Worm (Caenorhabditis elegans) whole organism, L4 larva: ENCODE results near the gene faah-2.

Experiments used
- F10B5.3 ChIP-seq: sonication (generic microtip); optimal IDR thresholded peaks from 2 replicates; lab custom pipeline; 2016; ENCODE audit warnings: mild to moderate bottlenecking, missing genetic modification characterization, missing compliant biosample characterization
- F26F4.8 ChIP-seq: fragments of 200-800 bp; sonication (Bioruptor generic); conservative IDR thresholded peaks from 2 replicates; pipeline ENCODE4 v1.3.6; 2022; ENCODE audit warnings: missing genetic modification characterization, missing compliant biosample characterization
- F37D6.2 ChIP-seq: sonication (generic microtip); optimal IDR thresholded peaks from 2 replicates; lab custom pipeline; 2016; ENCODE audit warnings: mild to moderate bottlenecking, missing genetic modification characterization, missing compliant biosample characterization
- R02D3.7 ChIP-seq: fragments of 150-350 bp; sonication (generic microtip); optimal IDR thresholded peaks from 3 replicates; lab custom pipeline; 2014; ENCODE audit warnings: missing biosample characterization, missing genetic modification characterization
- Y105C5A.15 ChIP-seq: fragments of 200-800 bp; sonication (Bioruptor generic); IDR thresholded peaks from 2 replicates; pipeline ENCODE4 v1.3.6; 2022; ENCODE audit warnings: missing genetic modification characterization, missing compliant biosample characterization
- Y75B8A.6 ChIP-seq: fragments of 200-800 bp; sonication (Bioruptor generic); IDR thresholded peaks from 2 replicates; pipeline ENCODE4 v1.3.6; 2022; ENCODE audit warnings: missing genetic modification reagents, missing genetic modification characterization, missing compliant biosample characterization
- aha-1 ChIP-seq: fragments of 150-350 bp; peaks from one replicate; lab custom pipeline; 2014; ENCODE audit warnings: missing biosample characterization, missing genetic modification characterization
- ceh-28 ChIP-seq: fragments of 150-350 bp; optimal IDR thresholded peaks from 2 replicates; lab custom pipeline; 2014; ENCODE audit warnings: missing biosample characterization, missing genetic modification reagents, missing genetic modification characterization
- ceh-44 ChIP-seq: fragments of 200-800 bp; sonication (Bioruptor generic); IDR thresholded peaks from 2 replicates; pipeline ENCODE4 v1.3.6; 2022; ENCODE audit warnings: missing genetic modification reagents, missing genetic modification characterization, missing compliant biosample characterization
- ceh-82 ChIP-seq: sonication (generic microtip); optimal IDR thresholded peaks from 2 replicates; lab custom pipeline; 2017; ENCODE audit warnings: missing biosample characterization, missing genetic modification characterization
- ces-1 ChIP-seq: fragments of 150-350 bp; sonication (generic microtip); optimal IDR thresholded peaks from 4 replicates; lab custom pipeline; 2014; ENCODE audit warnings: missing biosample characterization, missing genetic modification reagents, missing genetic modification characterization
- ctbp-1 ChIP-seq: fragments of 200-800 bp; sonication (Bioruptor generic); IDR thresholded peaks from 2 replicates; pipeline ENCODE4 v1.3.6; 2022; ENCODE audit warnings: missing genetic modification reagents, missing genetic modification characterization, missing compliant biosample characterization
- dmd-6 ChIP-seq: fragments of 200-800 bp; sonication (Bioruptor generic); IDR thresholded peaks from 2 replicates; pipeline ENCODE4 v1.3.6; 2022; ENCODE audit warnings: missing genetic modification reagents, missing genetic modification characterization, missing compliant biosample characterization
- dmd-9 ChIP-seq: fragments of 200-800 bp; sonication (Bioruptor generic); IDR thresholded peaks from 2 replicates; pipeline ENCODE4 v1.3.6; 2022; ENCODE audit warnings: missing genetic modification reagents, missing genetic modification characterization, missing compliant biosample characterization
- egl-43 ChIP-seq: fragments of 200-800 bp; sonication (Bioruptor generic); IDR thresholded peaks from 2 replicates; pipeline ENCODE4 v1.3.6; 2022; ENCODE audit warnings: missing genetic modification reagents, missing genetic modification characterization, missing compliant biosample characterization
- fkh-10 ChIP-seq: fragments of 150-350 bp; optimal IDR thresholded peaks from 2 replicates; lab custom pipeline; 2014; ENCODE audit warnings: missing biosample characterization, missing genetic modification reagents, missing genetic modification characterization
- hlh-30 ChIP-seq: sonication (generic microtip); optimal IDR thresholded peaks from 2 replicates; lab custom pipeline; 2017; ENCODE audit warnings: antibody characterized with exemption, mild to moderate bottlenecking, missing genetic modification characterization, missing compliant biosample characterization; ENCODE audit not compliant: insufficient read depth
- hmg-1.1 ChIP-seq: fragments of 200-800 bp; sonication (Bioruptor generic); IDR thresholded peaks from 2 replicates; pipeline ENCODE4 v1.3.6; 2022; ENCODE audit warnings: missing genetic modification reagents, missing genetic modification characterization, missing compliant biosample characterization
- jun-1 ChIP-seq: fragments of 150-350 bp; optimal IDR thresholded peaks from 2 replicates; lab custom pipeline; 2014; ENCODE audit warnings: missing biosample characterization, missing genetic modification reagents, missing genetic modification characterization
- lsy-2 ChIP-seq, 2 experiments: fragments of 150-350 bp in 1 of 2; sonication (generic microtip) in 1 of 2; optimal IDR thresholded peaks; 2 replicates each; lab custom pipeline; 2014 to 2017; ENCODE audit warnings: missing biosample characterization in 2 of 2, missing genetic modification characterization in 2 of 2
- mdl-1 ChIP-seq, 2 experiments: fragments of 150-350 bp in 1 of 2; sonication (generic microtip) in 1 of 2; optimal IDR thresholded peaks; 2 replicates each; lab custom pipeline; 2014 to 2017; ENCODE audit warnings: missing biosample characterization in 2 of 2, missing genetic modification characterization in 2 of 2
- mep-1 ChIP-seq: fragments of 150-350 bp; sonication (generic microtip); optimal IDR thresholded peaks from 3 replicates; lab custom pipeline; 2014; ENCODE audit warnings: missing biosample characterization, missing genetic modification characterization
- mxl-3 ChIP-seq: fragments of 200-800 bp; sonication (Bioruptor generic); optimal IDR thresholded peaks from 2 replicates; lab custom pipeline; 2018; ENCODE audit warnings: mild to moderate bottlenecking, missing genetic modification characterization, missing compliant biosample characterization
- nhr-11 ChIP-seq: fragments of 150-350 bp; optimal IDR thresholded peaks from 2 replicates; lab custom pipeline; 2014; ENCODE audit warnings: missing biosample characterization, missing genetic modification characterization
- nhr-25 ChIP-seq: sonication (generic microtip); optimal IDR thresholded peaks from 2 replicates; lab custom pipeline; 2017; ENCODE audit warnings: missing genetic modification characterization, mild to moderate bottlenecking, missing compliant biosample characterization, antibody characterized with exemption, moderate library complexity, borderline replicate concordance; ENCODE audit not compliant: insufficient read depth
- nhr-41 ChIP-seq: fragments of 200-800 bp; sonication (Bioruptor generic); IDR thresholded peaks from 2 replicates; pipeline ENCODE4 v1.3.6; 2022; ENCODE audit warnings: missing genetic modification reagents, missing genetic modification characterization, missing compliant biosample characterization
- nhr-76 ChIP-seq: fragments of 150-350 bp; optimal IDR thresholded peaks from 2 replicates; lab custom pipeline; 2014; ENCODE audit warnings: missing biosample characterization, missing genetic modification characterization
- nhr-77 ChIP-seq: fragments of 150-350 bp; optimal IDR thresholded peaks from 2 replicates; lab custom pipeline; 2014; ENCODE audit warnings: missing biosample characterization, missing genetic modification characterization
- pha-4 ChIP-seq, 2 experiments: fragments of 150-350 bp in 1 of 2; fragments of 200-800 bp in 1 of 2; sonication (Bioruptor generic) in 1 of 2; IDR thresholded peaks in 1 of 2; optimal IDR thresholded peaks in 1 of 2; 2 replicates each; pipeline versions ENCODE4 v1.3.6 to Lab custom; 2014 to 2022; ENCODE audit warnings: missing genetic modification characterization in 2 of 2, missing genetic modification reagents in 2 of 2, missing biosample characterization in 1 of 2, missing compliant biosample characterization in 1 of 2
- php-3 ChIP-seq: fragments of 200-800 bp; sonication (Bioruptor generic); IDR thresholded peaks from 2 replicates; pipeline ENCODE4 v1.3.6; 2022; ENCODE audit warnings: missing genetic modification reagents, missing genetic modification characterization, missing compliant biosample characterization
- rbr-2 ChIP-seq: sonication (generic microtip); optimal IDR thresholded peaks from 2 replicates; lab custom pipeline; 2016; ENCODE audit warnings: missing genotype, missing genetic modification characterization, missing compliant biosample characterization
- set-16 ChIP-seq: fragments of 200-800 bp; sonication (Bioruptor generic); IDR thresholded peaks from 2 replicates; pipeline ENCODE4 v1.3.6; 2022; ENCODE audit warnings: missing genetic modification reagents, missing genetic modification characterization, missing compliant biosample characterization
- snpc-1.2 ChIP-seq: fragments of 200-800 bp; sonication (Bioruptor generic); IDR thresholded peaks from 2 replicates; pipeline ENCODE4 v1.3.6; 2022; ENCODE audit warnings: missing genetic modification reagents, missing genetic modification characterization, missing compliant biosample characterization
- tag-97 ChIP-seq: fragments of 200-800 bp; sonication (Bioruptor generic); IDR thresholded peaks from 2 replicates; pipeline ENCODE4 v1.3.6; 2022; ENCODE audit warnings: missing genetic modification characterization, missing compliant biosample characterization
- unc-130 ChIP-seq: sonication (generic microtip); optimal IDR thresholded peaks from 2 replicates; lab custom pipeline; 2016; ENCODE audit warnings: missing genetic modification reagents, missing genetic modification characterization, missing compliant biosample characterization
- unc-62 ChIP-seq, 3 experiments: fragments of 150-350 bp in 1 of 3; sonication (generic microtip); optimal IDR thresholded peaks in 2 of 3; peaks in 1 of 3; 1 replicate in 1 of 3; 2 replicates in 2 of 3; lab custom pipeline; 2014 to 2017; ENCODE audit warnings: missing biosample characterization in 3 of 3, missing genetic modification characterization in 3 of 3, missing genetic modification reagents in 3 of 3, missing genotype in 1 of 3
- zag-1 ChIP-seq: fragments of 150-350 bp; optimal IDR thresholded peaks from 2 replicates; lab custom pipeline; 2014; ENCODE audit warnings: missing biosample characterization, missing genetic modification characterization
- zfp-2 ChIP-seq: sonication (generic microtip); optimal IDR thresholded peaks from 2 replicates; lab custom pipeline; 2016; ENCODE audit warnings: mild to moderate bottlenecking, missing genetic modification characterization, missing compliant biosample characterization

faah-2 gene

ce11 chrIV:8174792-8175191, 22.5 kb downstream of the faah-2 start (continued):
- TF ChIP-seq R02D3.7 (no peak), hmg-1.1 (GFP tag; lab: Robert Waterston, UW) (no peak)

ce11 chrIV:8175686-8176532, 23.7 kb downstream of the faah-2 start, which contains the start of gene pct-1:
Gene pct-1, plus strand, starts transcription at chrIV:8176482.
- TF ChIP-seq nhr-41 (GFP tag; lab: Robert Waterston, UW) (no peak), php-3 (no peak), F26F4.8 (GFP tag; lab: Robert Waterston, UW) (no peak), unc-62 (GFP tag; optimal IDR thresholded peaks at IDR 0.05 in 1 of 2; lab: Kevin White, UChicago) (peak in 1 of 2 experiments; percentile 82), unc-62 (tag; optimal IDR thresholded peaks at IDR 0.05; lab: Kevin White, UChicago) (no peak), unc-130 (no peak), aha-1 (tag; lab: Kevin White, UChicago) (peak; percentile 2)

ce11 chrIV:8181404-8181803, 29.2 kb downstream of the faah-2 start:
- TF ChIP-seq aha-1 (tag; lab: Kevin White, UChicago): peak; percentile 73
- no peak for TF ChIP-seq jun-1
- 0 out of 2 replicates have a peak, but pooled peaks have one; percentile 27 for TF ChIP-seq ctbp-1 (GFP tag; lab: Robert Waterston, UW)
- TF ChIP-seq fkh-10 (GFP tag; lab: Kevin White, UChicago): peak; percentile 94
- TF ChIP-seq ceh-82: no peak

ce11 chrIV:8182566-8182965, 30.3 kb downstream of the faah-2 start:
- TF ChIP-seq F10B5.3 (tag; lab: Kevin White, UChicago) (no peak), aha-1 (tag; lab: Kevin White, UChicago) (peak; percentile 48), php-3 (no peak), unc-62 (GFP tag; optimal IDR thresholded peaks at IDR 0.05 in 1 of 2; lab: Kevin White, UChicago) (peak in 1 of 2 experiments; percentile 16), unc-62 (tag; optimal IDR thresholded peaks at IDR 0.05; lab: Kevin White, UChicago) (no peak), nhr-25 (no peak), ces-1 (GFP tag; lab: Kevin White, UChicago) (peak; percentile 7)

ce11 chrIV:8183313-8183712, 31.1 kb downstream of the faah-2 start:
- TF ChIP-seq hmg-1.1 (GFP tag; lab: Robert Waterston, UW) (peak; percentile 52), unc-130 (no peak), nhr-76 (no peak), ceh-44 (GFP tag; lab: Robert Waterston, UW) (0 out of 2 replicates have a peak, but pooled peaks have one; percentile 42), Y105C5A.15 (GFP tag; lab: Robert Waterston, UW) (no peak), snpc-1.2 (GFP tag; lab: Robert Waterston, UW) (no peak), zag-1 (tag; lab: Kevin White, UChicago) (no peak), ceh-28 (tag; lab: Kevin White, UChicago) (no peak), F37D6.2 (tag; lab: Kevin White, UChicago) (peak; percentile 3), unc-62 (GFP tag; optimal IDR thresholded peaks at IDR 0.05 in 1 of 2; lab: Kevin White, UChicago) (no peak), unc-62 (tag; optimal IDR thresholded peaks at IDR 0.05; lab: Kevin White, UChicago) (no peak), dmd-6 (GFP tag; lab: Robert Waterston, UW) (peak; percentile 15; the same call in 1 of the 2 replicates), dmd-9 (GFP tag; lab: Robert Waterston, UW) (no peak), mxl-3 (peak; percentile 28), fkh-10 (GFP tag; lab: Kevin White, UChicago) (peak; percentile 65), ceh-82 (no peak), nhr-11 (tag; lab: Kevin White, UChicago) (peak; percentile 71), tag-97 (GFP tag; lab: Robert Waterston, UW) (no peak), egl-43 (peak; percentile 61; the same call in 1 of the 2 replicates), aha-1 (tag; lab: Kevin White, UChicago) (peak; percentile 98), mdl-1 (tag; optimal IDR thresholded peaks at IDR 0.05; lab: Kevin White, UChicago) (peak in 1 of 2 experiments; percentile 12), zfp-2 (tag; lab: Kevin White, UChicago) (no peak), lsy-2 (tag; optimal IDR thresholded peaks at IDR 0.05; lab: Kevin White, UChicago) (peak in 1 of 2 experiments; percentile 49), ctbp-1 (GFP tag; lab: Robert Waterston, UW) (peak; percentile 35; the same call in 1 of the 2 replicates), Y75B8A.6 (GFP tag; lab: Robert Waterston, UW) (no peak), set-16 (peak; percentile 44; the same call in 1 of the 2 replicates), pha-4 (GFP tag; IDR thresholded peaks at IDR 0.05; lab: Robert Waterston, UW) (peak; percentile 34; the same call in 1 of the 2 replicates), pha-4 (tag; optimal IDR thresholded peaks at IDR 0.05; lab: Kevin White, UChicago) (no peak), rbr-2 (tag; lab: Kevin White, UChicago) (peak; percentile 75), nhr-77 (no peak), hlh-30 (tag; lab: Kevin White, UChicago) (peak; percentile 37), mep-1 (peak; percentile 58)
